Fruit fly (Drosophila melanogaster): ENCODE data around the gene Rlb1.

DNA sequence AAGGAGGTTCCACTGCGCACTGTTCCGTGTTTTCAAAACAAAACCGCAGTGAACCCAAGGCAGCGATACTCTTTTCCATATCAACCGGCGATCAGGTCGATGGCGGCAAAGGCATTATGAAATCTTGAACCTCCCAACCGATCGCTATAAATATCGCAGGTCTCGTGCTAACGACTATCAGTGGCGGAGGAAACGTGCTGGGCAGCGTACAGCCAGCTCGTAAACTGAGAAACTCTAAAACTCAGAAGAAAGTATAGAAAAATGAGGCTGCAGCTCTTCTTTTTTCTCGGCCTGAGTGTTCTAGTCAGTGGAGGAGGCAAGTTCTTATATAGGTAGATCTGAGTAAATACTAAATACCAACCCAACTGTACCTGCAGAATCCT, 18.5 kb upstream of the Rlb1 start, which contains the start of gene phu:
- TF ChIP-seq pan (optimal IDR thresholded peaks at IDR 0.05) (no peak), psq (optimal IDR thresholded peaks at IDR 0.05) (no peak), usp (GFP tag; optimal IDR thresholded peaks at IDR 0.05) (no peak), Dll (optimal IDR thresholded peaks at IDR 0.05) (no peak)

Measured in whole organism.